Fruit fly (Drosophila melanogaster) whole organism, wandering third instar larva: ENCODE data around the gene CG46508.
"Not testable (repeated sequence)": the region's sequence is repeated elsewhere in the genome, so short reads cannot be mapped to it uniquely, and the experiment has no call there.

Source experiments
- CG32264 ChIP-seq: fragments of 200-800 bp; sonication (Bioruptor generic); optimal IDR thresholded peaks from 2 replicates; lab custom pipeline; 2016; ENCODE audit warnings: missing biosample characterization, missing genetic modification characterization
- Mio ChIP-seq: sonication (Bioruptor generic); optimal IDR thresholded peaks from 2 replicates; lab custom pipeline; 2016; ENCODE audit warnings: missing biosample characterization, missing genetic modification characterization
- N ChIP-seq: fragments of >200 bp; optimal IDR thresholded peaks from 2 replicates; lab custom pipeline; 2018; ENCODE audit warnings: missing biosample characterization, missing external identifiers, missing genetic modification characterization
- OdsH ChIP-seq: fragments of 200-800 bp; sonication (Bioruptor generic); optimal IDR thresholded peaks from 2 replicates; lab custom pipeline; 2016; ENCODE audit warnings: missing biosample characterization, mild to moderate bottlenecking, missing genetic modification characterization
- br ChIP-seq: fragments of 200-800 bp; sonication (Bioruptor generic); optimal IDR thresholded peaks from 2 replicates; lab custom pipeline; 2016; ENCODE audit warnings: missing biosample characterization, missing genetic modification characterization
- brk ChIP-seq: fragments of 200-800 bp; sonication (Bioruptor generic); optimal IDR thresholded peaks from 2 replicates; lab custom pipeline; 2016; ENCODE audit warnings: missing biosample characterization, mild to moderate bottlenecking, missing genetic modification characterization
- dmrt93B ChIP-seq: fragments of 200-800 bp; sonication (Bioruptor generic); optimal IDR thresholded peaks from 2 replicates; lab custom pipeline; 2018; ENCODE audit warnings: missing biosample characterization, mild to moderate bottlenecking, missing genetic modification characterization
- dsf ChIP-seq: sonication (Bioruptor generic); optimal IDR thresholded peaks from 2 replicates; lab custom pipeline; 2016; ENCODE audit warnings: missing biosample characterization, missing genetic modification characterization, borderline replicate concordance
- fru ChIP-seq: fragments of 200-800 bp; sonication (Bioruptor generic); optimal IDR thresholded peaks from 3 replicates; lab custom pipeline; 2016; ENCODE audit warnings: missing biosample characterization, mild to moderate bottlenecking, missing genetic modification characterization
- h ChIP-seq: fragments of 200-800 bp; sonication (Bioruptor generic); optimal IDR thresholded peaks from 3 replicates; lab custom pipeline; 2016; ENCODE audit warnings: missing biosample characterization, mild to moderate bottlenecking, missing genetic modification characterization
- lola ChIP-seq: fragments of >200 bp; optimal IDR thresholded peaks from 2 replicates; lab custom pipeline; 2017; ENCODE audit warnings: missing biosample characterization, missing genetic modification characterization
- pan ChIP-seq: fragments of >200 bp; optimal IDR thresholded peaks from 2 replicates; lab custom pipeline; 2017
- psq ChIP-seq: fragments of 200-800 bp; sonication (Bioruptor generic); optimal IDR thresholded peaks from 3 replicates; lab custom pipeline; 2017; ENCODE audit warnings: missing biosample characterization, mild to moderate bottlenecking, missing genetic modification characterization, moderate library complexity
- tai ChIP-seq: sonication (Bioruptor generic); optimal IDR thresholded peaks from 2 replicates; lab custom pipeline; 2016; ENCODE audit warnings: missing biosample characterization, missing genetic modification characterization

DNA sequence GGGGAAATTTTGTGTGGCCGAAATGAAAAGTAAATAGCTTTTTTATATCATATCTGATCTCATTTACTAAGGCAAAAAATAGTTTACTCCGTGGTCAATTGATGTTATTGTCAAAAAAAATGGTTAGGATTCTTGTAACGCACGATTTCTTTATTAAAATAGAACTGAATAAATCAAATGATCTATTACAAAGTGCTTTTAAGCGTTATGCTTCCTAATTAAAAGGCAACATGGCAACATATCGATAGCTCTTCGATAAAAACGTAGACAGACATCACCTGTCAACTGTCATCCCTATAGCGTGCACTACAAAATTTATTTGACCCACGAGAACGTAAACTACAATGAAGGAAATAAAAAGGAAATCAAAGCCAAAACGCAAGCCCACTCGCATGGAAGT lies 44.6 kb downstream of the CG46508 start, which contains the start of gene CG46516:
- not testable (repeated sequence) for TF ChIP-seq N (GFP tag; lab: Kevin White, UChicago); OdsH; pan (lab: Kevin White, UChicago); Mio (GFP tag; lab: Kevin White, UChicago); CG32264; h (GFP tag; lab: Kevin White, UChicago); br (GFP tag; lab: Kevin White, UChicago); tai; psq (GFP tag; lab: Kevin White, UChicago); dmrt93B (GFP tag; lab: Kevin White, UChicago); dsf; brk (GFP tag; lab: Kevin White, UChicago); fru; lola (GFP tag; lab: Kevin White, UChicago)
